Fruit fly (Drosophila melanogaster) S2 (cell line): Measurements from ENCODE around the gene CG16820.

Experiments used
- CG8478 ChIP-seq: fragments of >200 bp; optimal IDR thresholded peaks from 2 replicates; lab custom pipeline; 2018
- CTCF ChIP-seq, 2 experiments: fragments of >200 bp; optimal IDR thresholded peaks; 2 replicates each; lab custom pipeline; 2018

dm6 chr2L:13234610-13235489 is 11.2 kb upstream of the CG16820 start, which contains the start of gene Mabi:
- TF ChIP-seq CTCF (optimal IDR thresholded peaks at IDR 0.05; lab: Kevin White, UChicago), result no peak
- no peak for TF ChIP-seq CG8478 (lab: Kevin White, UChicago)
